Fruit fly (Drosophila melanogaster) whole organism, embryonic: ENCODE data around the gene Smox.
A peak's percentile ranks its signal among the peaks of the same experiment; 100 is the strongest.

Source experiments
- Bteb2 ChIP-seq: fragments of 200-800 bp; sonication (Bioruptor generic); optimal IDR thresholded peaks from 2 replicates; lab custom pipeline; 2016; ENCODE audit warnings: missing biosample characterization, missing genetic modification characterization
- CG11723 ChIP-seq: fragments of 200-800 bp; sonication (Bioruptor generic); optimal IDR thresholded peaks from 2 replicates; lab custom pipeline; 2017; ENCODE audit warnings: missing biosample characterization, mild to moderate bottlenecking, missing genetic modification characterization
- CG12104 ChIP-seq: fragments of 200-800 bp; sonication (Bioruptor generic); optimal IDR thresholded peaks from 3 replicates; lab custom pipeline; 2016; ENCODE audit warnings: missing biosample characterization, missing genetic modification characterization
- CG13424 ChIP-seq: fragments of 200-800 bp; sonication (Bioruptor generic); optimal IDR thresholded peaks from 2 replicates; lab custom pipeline; 2019; ENCODE audit warnings: missing biosample characterization, mild to moderate bottlenecking, missing genetic modification characterization, moderate library complexity
- CG15269 ChIP-seq: fragments of 200-800 bp; sonication (Bioruptor generic); optimal IDR thresholded peaks from 2 replicates; lab custom pipeline; 2018; ENCODE audit warnings: missing biosample characterization, mild to moderate bottlenecking, missing genetic modification characterization, moderate library complexity
- CG16815 ChIP-seq: fragments of 200-800 bp; sonication (Bioruptor generic); optimal IDR thresholded peaks from 3 replicates; lab custom pipeline; 2017; ENCODE audit warnings: missing biosample characterization, mild to moderate bottlenecking, missing genetic modification characterization
- CG2129 ChIP-seq: fragments of 200-800 bp; sonication (Bioruptor generic); IDR thresholded peaks from 2 replicates; pipeline ENCODE4 v1.3.6; 2022; ENCODE audit warnings: missing biosample characterization, missing genetic modification characterization; ENCODE audit not compliant: partially characterized antibody
- CG30020 ChIP-seq: fragments of 200-800 bp; optimal IDR thresholded peaks from 2 replicates; lab custom pipeline; 2019; ENCODE audit warnings: missing biosample characterization, mild to moderate bottlenecking, missing genetic modification characterization, moderate library complexity
- CG32772 ChIP-seq: fragments of 200-800 bp; sonication (Bioruptor generic); IDR thresholded peaks from 2 replicates; pipeline ENCODE4 v1.3.6; 2022; ENCODE audit warnings: missing biosample characterization, missing genetic modification characterization
- CG3838 ChIP-seq: fragments of 200-800 bp; sonication (Bioruptor generic); optimal IDR thresholded peaks from 3 replicates; lab custom pipeline; 2016; ENCODE audit warnings: missing biosample characterization, missing genetic modification characterization
- CG3995 ChIP-seq: fragments of 200-800 bp; sonication (Bioruptor generic); optimal IDR thresholded peaks from 3 replicates; lab custom pipeline; 2016; ENCODE audit warnings: missing biosample characterization, missing genetic modification characterization
- CG4730 ChIP-seq: fragments of 200-800 bp; sonication (Bioruptor generic); IDR thresholded peaks from 2 replicates; pipeline ENCODE4 v1.3.6; 2022; ENCODE audit warnings: missing biosample characterization, missing genetic modification characterization
- CG8944 ChIP-seq: fragments of 200-800 bp; sonication (Bioruptor generic); optimal IDR thresholded peaks from 3 replicates; lab custom pipeline; 2016; ENCODE audit warnings: missing biosample characterization, missing genetic modification characterization
- CoRest ChIP-seq: fragments of 200-800 bp; sonication (Bioruptor generic); optimal IDR thresholded peaks from 3 replicates; lab custom pipeline; 2018; ENCODE audit warnings: missing biosample characterization, mild to moderate bottlenecking, missing genetic modification characterization, moderate library complexity
- Deaf1 ChIP-seq: fragments of 200-800 bp; optimal IDR thresholded peaks from 3 replicates; lab custom pipeline; 2019; ENCODE audit warnings: missing biosample characterization, mild to moderate bottlenecking, missing genetic modification characterization, moderate library complexity
- H2.0 ChIP-seq: fragments of 200-800 bp; sonication (Bioruptor generic); IDR thresholded peaks from 2 replicates; pipeline ENCODE4 v1.3.6; 2022; ENCODE audit warnings: missing biosample characterization, missing genetic modification characterization
- HmgD ChIP-seq: fragments of 200-800 bp; sonication (Bioruptor generic); optimal IDR thresholded peaks from 3 replicates; lab custom pipeline; 2016; ENCODE audit warnings: missing biosample characterization, missing genetic modification characterization
- NK7.1 ChIP-seq: fragments of 200-800 bp; sonication (Bioruptor generic); optimal IDR thresholded peaks from 3 replicates; lab custom pipeline; 2016; ENCODE audit warnings: missing biosample characterization, missing genetic modification characterization
- PHDP ChIP-seq: fragments of 200-800 bp; sonication (Bioruptor generic); optimal IDR thresholded peaks from 3 replicates; lab custom pipeline; 2018; ENCODE audit warnings: missing biosample characterization, mild to moderate bottlenecking, missing genetic modification characterization, moderate library complexity
- Pdp1 ChIP-seq, 2 experiments: fragments of 200-800 bp; sonication (Bioruptor generic); optimal IDR thresholded peaks; 3 replicates each; lab custom pipeline; 2016; ENCODE audit warnings: missing biosample characterization in 2 of 2, missing genetic modification characterization in 2 of 2, mild to moderate bottlenecking in 1 of 2, moderate library complexity in 1 of 2
- Poxn ChIP-seq: fragments of 200-800 bp; sonication (Bioruptor generic); IDR thresholded peaks from 2 replicates; pipeline ENCODE4 v1.3.6; 2022; ENCODE audit warnings: missing biosample characterization, missing genetic modification characterization
- Ssrp ChIP-seq: fragments of 200-800 bp; sonication (Bioruptor generic); optimal IDR thresholded peaks from 2 replicates; lab custom pipeline; 2018; ENCODE audit warnings: missing biosample characterization, mild to moderate bottlenecking, missing genetic modification characterization, moderate library complexity
- Trl ChIP-seq, 3 experiments: fragments of >200 bp in 2 of 3; fragments of 200-800 bp in 1 of 3; sonication (Bioruptor generic) in 1 of 3; optimal IDR thresholded peaks; 2 replicates in 1 of 3; 3 replicates in 2 of 3; lab custom pipeline; 2016 to 2017; ENCODE audit warnings: missing biosample characterization in 1 of 3, missing genetic modification characterization in 1 of 3
- bcd ChIP-seq: fragments of 200-800 bp; sonication (Bioruptor generic); optimal IDR thresholded peaks from 2 replicates; lab custom pipeline; 2017; ENCODE audit warnings: missing biosample characterization, mild to moderate bottlenecking, missing genetic modification characterization
- dati ChIP-seq: fragments of 200-800 bp; sonication (Bioruptor generic); IDR thresholded peaks from 2 replicates; pipeline ENCODE4 v1.3.6; 2022; ENCODE audit warnings: missing biosample characterization, missing genetic modification characterization
- fd102C ChIP-seq: fragments of 200-800 bp; sonication (Bioruptor generic); optimal IDR thresholded peaks from 2 replicates; lab custom pipeline; 2018; ENCODE audit warnings: missing biosample characterization, mild to moderate bottlenecking, missing genetic modification characterization, moderate library complexity
- gem ChIP-seq: fragments of 200-800 bp; sonication (Bioruptor generic); optimal IDR thresholded peaks from 2 replicates; lab custom pipeline; 2019; ENCODE audit warnings: missing biosample characterization, mild to moderate bottlenecking, missing genetic modification characterization, moderate library complexity
- grn ChIP-seq: fragments of 200-800 bp; sonication (Bioruptor generic); optimal IDR thresholded peaks from 3 replicates; lab custom pipeline; 2017; ENCODE audit warnings: missing biosample characterization, missing genetic modification characterization
- gro ChIP-seq: fragments of 200-800 bp; sonication (Bioruptor generic); optimal IDR thresholded peaks from 2 replicates; lab custom pipeline; 2016; ENCODE audit warnings: missing biosample characterization, missing genetic modification characterization
- gt ChIP-seq: fragments of 200-800 bp; sonication (Bioruptor generic); IDR thresholded peaks from 2 replicates; pipeline ENCODE4 v1.3.6; 2022; ENCODE audit warnings: missing biosample characterization, missing genetic modification characterization
- her ChIP-seq: fragments of 200-800 bp; sonication (Bioruptor generic); optimal IDR thresholded peaks from 2 replicates; lab custom pipeline; 2016; ENCODE audit warnings: missing biosample characterization, missing genetic modification characterization
- kni ChIP-seq: fragments of 200-800 bp; sonication (Bioruptor generic); optimal IDR thresholded peaks from 3 replicates; lab custom pipeline; 2017; ENCODE audit warnings: mild to moderate bottlenecking, missing biosample characterization, missing genetic modification reagents, missing genetic modification characterization
- lola ChIP-seq, 3 experiments: fragments of >200 bp in 2 of 3; fragments of 200-800 bp in 1 of 3; sonication (Bioruptor generic) in 1 of 3; optimal IDR thresholded peaks; 2 replicates each; lab custom pipeline; 2017 to 2019; ENCODE audit warnings: missing biosample characterization in 3 of 3, missing genetic modification characterization in 3 of 3, mild to moderate bottlenecking in 1 of 3, moderate library complexity in 1 of 3
- nerfin-1 ChIP-seq: fragments of 200-800 bp; sonication (Bioruptor generic); optimal IDR thresholded peaks from 3 replicates; lab custom pipeline; 2019; ENCODE audit warnings: missing biosample characterization, mild to moderate bottlenecking, missing genetic modification characterization, moderate library complexity
- nom ChIP-seq: fragments of 200-800 bp; sonication (Bioruptor generic); optimal IDR thresholded peaks from 2 replicates; lab custom pipeline; 2017; ENCODE audit warnings: missing biosample characterization, missing genetic modification characterization, mild to moderate bottlenecking, moderate library complexity, missing genetic modification reagents
- onecut ChIP-seq: fragments of 200-800 bp; sonication (Bioruptor generic); IDR thresholded peaks from 2 replicates; pipeline ENCODE4 v1.3.6; 2022; ENCODE audit warnings: missing biosample characterization, missing genetic modification characterization
- ranshi ChIP-seq: fragments of 200-800 bp; sonication (Bioruptor generic); IDR thresholded peaks from 2 replicates; pipeline ENCODE4 v1.3.6; 2022; ENCODE audit warnings: missing biosample characterization, missing genetic modification characterization
- schlank ChIP-seq: fragments of 200-800 bp; sonication (Bioruptor generic); optimal IDR thresholded peaks from 2 replicates; lab custom pipeline; 2018; ENCODE audit warnings: missing biosample characterization, mild to moderate bottlenecking, missing genetic modification characterization
- seq ChIP-seq: fragments of 200-800 bp; sonication (Bioruptor generic); IDR thresholded peaks from 2 replicates; pipeline ENCODE4 v1.3.6; 2022; ENCODE audit warnings: missing biosample characterization, missing genetic modification characterization
- shn ChIP-seq: fragments of 200-800 bp; sonication (Bioruptor generic); optimal IDR thresholded peaks from 3 replicates; lab custom pipeline; 2016; ENCODE audit warnings: missing biosample characterization, missing genetic modification characterization
- slbo ChIP-seq: fragments of 200-800 bp; sonication (Bioruptor generic); IDR thresholded peaks from 2 replicates; pipeline ENCODE4 v1.3.6; 2022; ENCODE audit warnings: missing biosample characterization, missing genetic modification characterization
- sr ChIP-seq: fragments of 200-800 bp; sonication (Bioruptor generic); IDR thresholded peaks from 3 replicates; pipeline ENCODE4 v1.3.6; 2022; ENCODE audit warnings: missing biosample characterization, missing genetic modification characterization
- tll ChIP-seq, 2 experiments: fragments of 200-800 bp in 1 of 2; fragments of >200 bp in 1 of 2; sonication (Bioruptor generic) in 1 of 2; optimal IDR thresholded peaks; 2 replicates each; lab custom pipeline; 2017 to 2019; ENCODE audit warnings: missing biosample characterization in 2 of 2, missing genetic modification characterization in 2 of 2, mild to moderate bottlenecking in 1 of 2, moderate library complexity in 1 of 2
- tup ChIP-seq: fragments of 200-800 bp; sonication (Bioruptor generic); optimal IDR thresholded peaks from 2 replicates; lab custom pipeline; 2016; ENCODE audit warnings: missing biosample characterization, mild to moderate bottlenecking, missing genetic modification characterization, moderate library complexity
- vvl ChIP-seq: fragments of 200-800 bp; sonication (Bioruptor generic); IDR thresholded peaks from 2 replicates; pipeline ENCODE4 v1.3.6; 2022; ENCODE audit warnings: missing biosample characterization, missing genetic modification characterization
- yki ChIP-seq: fragments of >200 bp; optimal IDR thresholded peaks from 3 replicates; lab custom pipeline; 2018
- zfh2 ChIP-seq: fragments of 200-800 bp; sonication (Bioruptor generic); optimal IDR thresholded peaks from 2 replicates; lab custom pipeline; 2016; ENCODE audit warnings: missing biosample characterization, missing genetic modification characterization

The Smox gene

dm6 chrX:8115343-8115676 lies 26.8 kb downstream of the Smox start:
- TF ChIP-seq Trl (optimal IDR thresholded peaks at IDR 0.05; lab: Kevin White, UChicago) (peak in 1 of 2 experiments; percentile 57), Trl (GFP tag; optimal IDR thresholded peaks at IDR 0.05; lab: Kevin White, UChicago) (no peak), Ssrp (tag; lab: Kevin White, UChicago) (no peak), nerfin-1 (tag; lab: Kevin White, UChicago) (peak; percentile 13), Pdp1 (GFP tag; optimal IDR thresholded peaks at IDR 0.05; lab: Kevin White, UChicago) (peak in 1 of 2 experiments; percentile 95), tup (GFP tag; lab: Kevin White, UChicago) (no peak), slbo (GFP tag; lab: Robert Waterston, UW) (0 out of 2 replicates have a peak, but pooled peaks have one; percentile 0), lola (GFP tag; optimal IDR thresholded peaks at IDR 0.05; lab: Kevin White, UChicago) (no peak)

- TF ChIP-seq Deaf1 (tag; lab: Kevin White, UChicago) (peak; percentile 37), schlank (peak; percentile 69), bcd (GFP tag; lab: Kevin White, UChicago) (peak; percentile 38), CG16815 (GFP tag; lab: Kevin White, UChicago) (no peak), NK7.1 (peak; percentile 30), grn (GFP tag; lab: Kevin White, UChicago) (no peak), CG3838 (GFP tag; lab: Kevin White, UChicago) (no peak), zfh2 (GFP tag; lab: Kevin White, UChicago) (peak; percentile 50), CG4730 (GFP tag; lab: Robert Waterston, UW) (no peak), CoRest (peak; percentile 73), HmgD (no peak), kni (GFP tag; lab: Kevin White, UChicago) (peak; percentile 11), gt (no peak), gro (GFP tag; lab: Kevin White, UChicago) (peak; percentile 32), fd102C (no peak), CG13424 (tag; lab: Kevin White, UChicago) (peak; percentile 77), ranshi (GFP tag; lab: Robert Waterston, UW) (peak; percentile 63; the same call in 1 of the 2 replicates), yki (lab: Kevin White, UChicago) (no peak), H2.0 (peak; percentile 11; the same call in 1 of the 2 replicates), CG12104 (GFP tag; lab: Kevin White, UChicago) (peak; percentile 42), tll (GFP tag; optimal IDR thresholded peaks at IDR 0.05; lab: Kevin White, UChicago) (no peak), CG15269 (tag; lab: Kevin White, UChicago) (peak; percentile 84), CG8944 (GFP tag; lab: Kevin White, UChicago) (peak; percentile 14), Poxn (peak; percentile 47; the same call in 1 of the 2 replicates), her (GFP tag; lab: Kevin White, UChicago) (peak; percentile 52), sr (GFP tag; lab: Robert Waterston, UW) (no peak), dati (GFP tag; lab: Robert Waterston, UW) (no peak), PHDP (peak; percentile 75), onecut (GFP tag; lab: Robert Waterston, UW) (no peak), CG2129 (GFP tag; lab: Robert Waterston, UW) (no peak), CG3995 (GFP tag; lab: Kevin White, UChicago) (no peak), CG11723 (GFP tag; lab: Kevin White, UChicago) (peak; percentile 28), shn (GFP tag; lab: Kevin White, UChicago) (no peak), Bteb2 (GFP tag; lab: Kevin White, UChicago) (peak; percentile 48), gem (peak; percentile 82), CG30020 (tag; lab: Kevin White, UChicago) (no peak), CG32772 (GFP tag; lab: Robert Waterston, UW) (no peak), vvl (GFP tag; lab: Robert Waterston, UW) (peak; percentile 43; the same call in 1 of the 2 replicates), nom (no peak), seq (GFP tag; lab: Robert Waterston, UW) (peak; percentile 51; the same call in 1 of the 2 replicates)
These were observed 27.4 kb downstream of the Smox start for dm6 chrX:8114476-8115342.
